Worm (Caenorhabditis elegans): Measurements from ENCODE around the gene mnp-1.

DNA sequence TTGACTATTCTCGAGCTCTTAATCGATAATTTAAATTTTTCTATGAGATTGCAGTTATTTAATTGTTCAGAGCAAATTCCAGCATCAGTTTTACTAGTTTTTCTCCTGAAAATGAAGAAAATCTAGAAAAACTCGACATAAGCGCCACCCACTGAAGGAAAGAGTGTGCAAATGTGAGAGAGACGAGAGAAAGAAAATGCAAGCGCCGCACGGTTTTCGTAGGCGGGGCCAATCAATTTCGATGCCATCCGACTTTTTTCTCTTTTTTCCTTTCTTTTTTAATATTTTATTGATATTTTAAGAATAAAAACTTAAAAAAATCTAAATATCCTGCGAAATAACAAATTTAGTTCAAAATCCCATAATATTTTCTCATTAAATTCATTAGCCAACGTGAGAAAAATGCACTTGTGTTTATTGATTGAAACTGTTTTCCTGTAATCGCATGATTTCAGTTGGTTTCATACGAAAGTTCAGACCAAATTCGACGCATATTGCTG lies 23.8 kb upstream of the mnp-1 start, which contains the start of gene cdk-12:
- TF ChIP-seq lin-35 (GFP tag; optimal IDR thresholded peaks at IDR 0.05) = peak; percentile 38 to 52
- peak; percentile 62 to 72 for TF ChIP-seq lsy-2 (tag; optimal IDR thresholded peaks at IDR 0.05)
- TF ChIP-seq nhr-237 (tag; optimal IDR thresholded peaks at IDR 0.05) = no peak

Data from whole organism, L1 larva.